Worm (Caenorhabditis elegans) whole organism, young adult: ENCODE data around the gene col-128.

ENCODE experiments used
- B0019.2 ChIP-seq: fragments of 200-800 bp; sonication (Bioruptor generic); conservative IDR thresholded peaks from 2 replicates; pipeline ENCODE4 v1.3.6; 2022; ENCODE audit warnings: missing genetic modification reagents, missing genetic modification characterization, missing compliant biosample characterization
- B0261.1 ChIP-seq: sonication (generic microtip); optimal IDR thresholded peaks from 2 replicates; lab custom pipeline; 2016; ENCODE audit warnings: mild to moderate bottlenecking, missing genetic modification characterization, moderate library complexity, missing compliant biosample characterization
- D2030.7 ChIP-seq: fragments of 200-800 bp; sonication (Bioruptor generic); IDR thresholded peaks from 2 replicates; pipeline ENCODE4 v1.3.6; 2022; ENCODE audit warnings: missing genetic modification reagents, missing genetic modification characterization, missing compliant biosample characterization
- F39B2.1 ChIP-seq: fragments of 200-800 bp; sonication (Bioruptor generic); IDR thresholded peaks from 2 replicates; pipeline ENCODE4 v1.3.6; 2022; ENCODE audit warnings: missing genetic modification reagents, missing genetic modification characterization, missing compliant biosample characterization
- F52B5.7 ChIP-seq: sonication (generic microtip); optimal IDR thresholded peaks from 2 replicates; lab custom pipeline; 2016; ENCODE audit warnings: mild to moderate bottlenecking, missing genetic modification characterization, missing compliant biosample characterization
- F55B11.4 ChIP-seq: sonication (generic microtip); optimal IDR thresholded peaks from 2 replicates; lab custom pipeline; 2016; ENCODE audit warnings: missing compliant biosample characterization, missing genetic modification characterization, borderline replicate concordance; ENCODE audit not compliant: insufficient read depth
- F57C9.4 ChIP-seq: sonication (generic microtip); optimal IDR thresholded peaks from 2 replicates; lab custom pipeline; 2017; ENCODE audit warnings: mild to moderate bottlenecking, missing genetic modification characterization, missing compliant biosample characterization
- K11D2.4 ChIP-seq: fragments of 200-800 bp; sonication (Bioruptor generic); IDR thresholded peaks from 2 replicates; pipeline ENCODE4 v1.3.6; 2022; ENCODE audit warnings: missing genetic modification reagents, missing genetic modification characterization, missing compliant biosample characterization
- K12H6.12 ChIP-seq: fragments of 200-800 bp; sonication (Bioruptor generic); optimal IDR thresholded peaks from 2 replicates; lab custom pipeline; 2018; ENCODE audit warnings: mild to moderate bottlenecking, missing genetic modification characterization, missing compliant biosample characterization
- T07F8.4 ChIP-seq: sonication (generic microtip); optimal IDR thresholded peaks from 2 replicates; lab custom pipeline; 2016; ENCODE audit warnings: mild to moderate bottlenecking, missing genetic modification characterization, moderate library complexity, missing compliant biosample characterization
- ZK185.1 ChIP-seq: sonication (generic microtip); optimal IDR thresholded peaks from 2 replicates; lab custom pipeline; 2016; ENCODE audit warnings: mild to moderate bottlenecking, missing genetic modification characterization, missing compliant biosample characterization; ENCODE audit not compliant: poor library complexity, severe bottlenecking
- akir-1 ChIP-seq: fragments of 200-800 bp; sonication (Bioruptor generic); optimal IDR thresholded peaks from 2 replicates; lab custom pipeline; 2018; ENCODE audit warnings: mild to moderate bottlenecking, missing genetic modification characterization, moderate library complexity, missing compliant biosample characterization
- ama-1 ChIP-seq, 3 experiments: fragments of 150-350 bp in 1 of 3; sonication (generic microtip) in 2 of 3; optimal IDR thresholded peaks; 2 replicates each; lab custom pipeline; 2014 to 2018; ENCODE audit warnings: missing biosample characterization in 2 of 3, missing genetic modification characterization in 2 of 3, missing genetic modification reagents in 2 of 3
- aptf-3 ChIP-seq: fragments of 200-800 bp; sonication (Bioruptor generic); IDR thresholded peaks from 2 replicates; pipeline ENCODE4 v1.3.6; 2022; ENCODE audit warnings: missing genetic modification characterization, missing compliant biosample characterization
- attf-3 ChIP-seq: fragments of 200-800 bp; sonication (Bioruptor generic); conservative IDR thresholded peaks from 2 replicates; pipeline ENCODE4 v1.3.6; 2022; ENCODE audit warnings: missing genetic modification reagents, missing genetic modification characterization, missing compliant biosample characterization
- bed-2 ChIP-seq: fragments of 200-800 bp; sonication (Bioruptor generic); IDR thresholded peaks from 2 replicates; pipeline ENCODE4 v1.3.6; 2022; ENCODE audit warnings: missing genetic modification reagents, missing genetic modification characterization, missing compliant biosample characterization
- cebp-2 ChIP-seq: fragments of 200-800 bp; sonication (Bioruptor generic); IDR thresholded peaks from 2 replicates; pipeline ENCODE4 v1.3.6; 2022; ENCODE audit warnings: missing genetic modification characterization, missing compliant biosample characterization
- ceh-91 ChIP-seq: fragments of 200-800 bp; sonication (Bioruptor generic); IDR thresholded peaks from 2 replicates; pipeline ENCODE4 v1.3.6; 2022; ENCODE audit warnings: missing genetic modification reagents, missing genetic modification characterization, missing compliant biosample characterization
- die-1 ChIP-seq: sonication (generic microtip); optimal IDR thresholded peaks from 2 replicates; lab custom pipeline; 2016; ENCODE audit warnings: missing genotype, mild to moderate bottlenecking, missing genetic modification characterization, missing compliant biosample characterization
- efl-1 ChIP-seq: fragments of 150-350 bp; optimal IDR thresholded peaks from 2 replicates; lab custom pipeline; 2014; ENCODE audit warnings: missing biosample characterization, missing genetic modification reagents, missing genetic modification characterization
- egl-18 ChIP-seq: fragments of 200-800 bp; sonication (Bioruptor generic); IDR thresholded peaks from 2 replicates; pipeline ENCODE4 v1.3.6; 2022; ENCODE audit warnings: missing genetic modification reagents, missing genetic modification characterization, missing compliant biosample characterization
- gei-17 ChIP-seq: fragments of 200-800 bp; sonication (Bioruptor generic); optimal IDR thresholded peaks from 2 replicates; lab custom pipeline; 2018; ENCODE audit warnings: mild to moderate bottlenecking, missing genetic modification characterization, missing compliant biosample characterization
- hmg-1.2 ChIP-seq: fragments of 200-800 bp; sonication (Bioruptor generic); IDR thresholded peaks from 2 replicates; pipeline ENCODE4 v1.3.6; 2022; ENCODE audit warnings: missing genetic modification reagents, missing genetic modification characterization, missing compliant biosample characterization
- hmg-20 ChIP-seq: fragments of 200-800 bp; sonication (Bioruptor generic); IDR thresholded peaks from 2 replicates; pipeline ENCODE4 v1.3.6; 2022; ENCODE audit warnings: missing genetic modification reagents, missing genetic modification characterization, missing compliant biosample characterization
- let-526 ChIP-seq: fragments of 200-800 bp; sonication (Bioruptor generic); IDR thresholded peaks from 2 replicates; pipeline ENCODE4 v1.3.6; 2022; ENCODE audit warnings: missing genetic modification reagents, missing genetic modification characterization, missing compliant biosample characterization
- lin-35 ChIP-seq, 3 experiments: fragments of 150-350 bp in 2 of 3; sonication (generic microtip) in 1 of 3; optimal IDR thresholded peaks; 2 replicates each; lab custom pipeline; 2014 to 2018; ENCODE audit warnings: missing biosample characterization in 3 of 3, missing genetic modification characterization in 3 of 3, missing genetic modification reagents in 3 of 3
- lin-54 ChIP-seq: fragments of 200-800 bp; sonication (Bioruptor generic); optimal IDR thresholded peaks from 2 replicates; lab custom pipeline; 2018; ENCODE audit warnings: mild to moderate bottlenecking, missing genetic modification characterization, missing compliant biosample characterization
- lir-1 ChIP-seq: fragments of 200-800 bp; sonication (Bioruptor generic); conservative IDR thresholded peaks from 2 replicates; pipeline ENCODE4 v1.3.6; 2022; ENCODE audit warnings: missing genetic modification reagents, missing genetic modification characterization, missing compliant biosample characterization
- madf-10 ChIP-seq: sonication (generic microtip); optimal IDR thresholded peaks from 2 replicates; lab custom pipeline; 2016; ENCODE audit warnings: mild to moderate bottlenecking, missing genetic modification characterization, missing compliant biosample characterization
- madf-3 ChIP-seq: fragments of 200-800 bp; sonication (Bioruptor generic); IDR thresholded peaks from 2 replicates; pipeline ENCODE4 v1.3.6; 2022; ENCODE audit warnings: missing genetic modification reagents, missing genetic modification characterization, missing compliant biosample characterization
- mcd-1 ChIP-seq: fragments of 200-800 bp; sonication (Bioruptor generic); IDR thresholded peaks from 2 replicates; pipeline ENCODE4 v1.3.6; 2022; ENCODE audit warnings: missing genetic modification reagents, missing genetic modification characterization, missing compliant biosample characterization
- mel-28 ChIP-seq: sonication (generic microtip); optimal IDR thresholded peaks from 2 replicates; lab custom pipeline; 2016; ENCODE audit warnings: borderline replicate concordance, mild to moderate bottlenecking, missing genetic modification characterization, missing compliant biosample characterization
- mes-4 ChIP-seq: sonication (generic microtip); optimal IDR thresholded peaks from 2 replicates; lab custom pipeline; 2016; ENCODE audit warnings: missing genotype, missing genetic modification characterization, missing compliant biosample characterization
- nfyb-1 ChIP-seq: fragments of 200-800 bp; sonication (Bioruptor generic); IDR thresholded peaks from 2 replicates; pipeline ENCODE4 v1.3.6; 2022; ENCODE audit warnings: missing genetic modification reagents, missing genetic modification characterization, missing compliant biosample characterization
- nhr-120 ChIP-seq: fragments of 200-800 bp; sonication (Bioruptor generic); IDR thresholded peaks from 2 replicates; pipeline ENCODE4 v1.3.6; 2022; ENCODE audit warnings: missing genetic modification characterization, missing compliant biosample characterization
- nhr-179 ChIP-seq: sonication (generic microtip); optimal IDR thresholded peaks from 2 replicates; lab custom pipeline; 2016; ENCODE audit warnings: mild to moderate bottlenecking, missing genetic modification characterization, missing compliant biosample characterization
- nhr-90 ChIP-seq: sonication (generic microtip); optimal IDR thresholded peaks from 2 replicates; lab custom pipeline; 2016; ENCODE audit warnings: missing genotype, mild to moderate bottlenecking, missing genetic modification characterization, missing compliant biosample characterization
- pbrm-1 ChIP-seq: fragments of 200-800 bp; sonication (Bioruptor generic); IDR thresholded peaks from 2 replicates; pipeline ENCODE4 v1.3.6; 2022; ENCODE audit warnings: missing genetic modification reagents, missing genetic modification characterization, missing compliant biosample characterization
- rec-8 ChIP-seq, 2 experiments: sonication (generic microtip); optimal IDR thresholded peaks; 2 replicates each; lab custom pipeline; 2016; ENCODE audit warnings: mild to moderate bottlenecking in 2 of 2, missing genetic modification characterization in 2 of 2, missing genetic modification reagents in 2 of 2, missing genotype in 2 of 2, missing biosample characterization in 1 of 2, missing compliant biosample characterization in 1 of 2, moderate library complexity in 1 of 2
- sdz-38 ChIP-seq: sonication (generic microtip); optimal IDR thresholded peaks from 2 replicates; lab custom pipeline; 2016; ENCODE audit warnings: missing genotype, missing genetic modification characterization, missing compliant biosample characterization
- snpc-4 ChIP-seq, 5 experiments: fragments of 150-350 bp in 1 of 5; sonication (generic microtip) in 4 of 5; optimal IDR thresholded peaks; 2 replicates each; lab custom pipeline; 2014 to 2018; ENCODE audit warnings: missing genetic modification characterization in 5 of 5, missing biosample characterization in 3 of 5, antibody characterized with exemption in 2 of 5, mild to moderate bottlenecking in 2 of 5, missing compliant biosample characterization in 2 of 5, missing genotype in 2 of 5, moderate library complexity in 2 of 5, missing genetic modification reagents in 1 of 5
- unc-130 ChIP-seq: sonication (generic microtip); optimal IDR thresholded peaks from 2 replicates; lab custom pipeline; 2016; ENCODE audit warnings: missing genetic modification reagents, missing genetic modification characterization, missing compliant biosample characterization
- ztf-22 ChIP-seq: fragments of 200-800 bp; sonication (Bioruptor generic); optimal IDR thresholded peaks from 2 replicates; lab custom pipeline; 2018; ENCODE audit warnings: mild to moderate bottlenecking, missing genetic modification characterization, moderate library complexity, missing compliant biosample characterization
- ztf-28 ChIP-seq: fragments of 200-800 bp; sonication (Bioruptor generic); IDR thresholded peaks from 2 replicates; pipeline ENCODE4 v1.3.6; 2022; ENCODE audit warnings: missing genetic modification reagents, missing genetic modification characterization, missing compliant biosample characterization

col-128 gene

DNA sequence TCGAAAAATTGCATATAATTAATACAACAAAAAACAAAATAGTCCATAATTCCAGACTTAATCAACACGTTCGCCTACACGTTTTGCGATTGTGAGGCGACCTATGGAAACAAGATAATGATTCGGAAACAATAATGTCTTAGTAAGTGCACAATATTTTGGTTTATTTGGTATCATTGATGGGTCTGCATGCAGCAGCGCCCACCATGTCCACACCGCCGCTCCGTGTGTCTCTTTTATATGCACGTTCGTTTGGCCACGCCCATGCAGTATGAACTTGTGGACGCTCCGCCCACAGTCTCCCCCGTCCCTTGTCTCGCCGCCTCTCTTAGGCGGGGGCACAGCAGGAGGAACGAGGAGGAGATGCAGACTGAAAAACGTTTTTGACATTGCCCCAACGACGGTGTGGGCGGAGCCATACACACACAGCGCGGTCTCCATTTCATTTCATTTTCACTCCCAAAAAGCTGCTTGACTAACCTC is 42.5 kb upstream of the col-128 start, which contains the start of gene mig-38 (continued):
- TF ChIP-seq sdz-38 = no peak
- TF ChIP-seq hmg-20 (GFP tag; lab: Robert Waterston, UW) = no peak
- TF ChIP-seq attf-3 (GFP tag; lab: Robert Waterston, UW) = no peak
- no peak for TF ChIP-seq lin-54 (GFP tag; lab: Kevin White, UChicago)
- no peak for TF ChIP-seq B0261.1 (tag; lab: Kevin White, UChicago)
- TF ChIP-seq egl-18 (GFP tag; lab: Robert Waterston, UW) = no peak
- no peak for TF ChIP-seq D2030.7 (GFP tag; lab: Robert Waterston, UW)
- peak; percentile 48; the same call in 1 of the 2 replicates for TF ChIP-seq mcd-1 (GFP tag; lab: Robert Waterston, UW)
- peak; percentile 3 for TF ChIP-seq akir-1 (GFP tag; lab: Kevin White, UChicago)
- no peak for TF ChIP-seq aptf-3 (GFP tag; lab: Robert Waterston, UW)
- TF ChIP-seq F39B2.1 (GFP tag; lab: Robert Waterston, UW) = no peak
- TF ChIP-seq gei-17 (GFP tag; lab: Kevin White, UChicago) = peak; percentile 32
- TF ChIP-seq nhr-179 (tag; lab: Kevin White, UChicago) = no peak
- TF ChIP-seq F57C9.4 (tag; lab: Kevin White, UChicago) = no peak
- no peak for TF ChIP-seq unc-130 (GFP tag; lab: Kevin White, UChicago)
- no peak for TF ChIP-seq let-526 (GFP tag; lab: Robert Waterston, UW)
- no peak for TF ChIP-seq rec-8 (tag; optimal IDR thresholded peaks at IDR 0.05; lab: Kevin White, UChicago)
- no peak; the same call in 1 of the 2 replicates for TF ChIP-seq nfyb-1 (GFP tag; lab: Robert Waterston, UW)
- no peak for TF ChIP-seq pbrm-1 (GFP tag; lab: Robert Waterston, UW)
- TF ChIP-seq hmg-1.2 (GFP tag; lab: Robert Waterston, UW) = peak; percentile 41; the same call in 1 of the 2 replicates
- TF ChIP-seq nhr-90 (tag; lab: Kevin White, UChicago) = no peak
- no peak for TF ChIP-seq snpc-4 (GFP tag; optimal IDR thresholded peaks at IDR 0.05; lab: Kevin White, UChicago)
- peak in 1 of 4 experiments; percentile 4 for TF ChIP-seq snpc-4 (tag; optimal IDR thresholded peaks at IDR 0.05; lab: Kevin White, UChicago)
- no peak for TF ChIP-seq efl-1 (GFP tag; lab: Kevin White, UChicago)
- no peak for TF ChIP-seq madf-3 (GFP tag; lab: Robert Waterston, UW)
- no peak for TF ChIP-seq F52B5.7 (tag; lab: Kevin White, UChicago)
- TF ChIP-seq K12H6.12 (tag; lab: Kevin White, UChicago) = peak; percentile 52
- TF ChIP-seq mes-4 (tag; lab: Kevin White, UChicago) = no peak
- no peak for TF ChIP-seq ztf-28 (GFP tag; lab: Robert Waterston, UW)
- TF ChIP-seq mel-28 (tag; lab: Kevin White, UChicago) = no peak

ce11 chrIV:11593415-11594190 is 41.8 kb upstream of the col-128 start, which contains the start of gene F40F11.3:
TSS of gene F40F11.3 (minus strand) at chrIV:11594003.
- TF ChIP-seq T07F8.4 (tag; lab: Kevin White, UChicago) (no peak), pbrm-1 (GFP tag; lab: Robert Waterston, UW) (peak; percentile 73), ZK185.1 (tag; lab: Kevin White, UChicago) (peak; percentile 79), die-1 (peak; percentile 54), K11D2.4 (GFP tag; lab: Robert Waterston, UW) (peak; percentile 61), lin-54 (GFP tag; lab: Kevin White, UChicago) (peak; percentile 65), bed-2 (GFP tag; lab: Robert Waterston, UW) (no peak), nhr-90 (tag; lab: Kevin White, UChicago) (peak; percentile 13), ztf-22 (GFP tag; lab: Kevin White, UChicago) (peak; percentile 34), lin-35 (GFP tag; optimal IDR thresholded peaks at IDR 0.05; lab: Kevin White, UChicago) (peak in 1 of 3 experiments; percentile 82), let-526 (GFP tag; lab: Robert Waterston, UW) (peak; percentile 77), madf-10 (tag; lab: Kevin White, UChicago) (peak; percentile 71), F55B11.4 (tag; lab: Kevin White, UChicago) (no peak), lir-1 (GFP tag; lab: Robert Waterston, UW) (no peak), mel-28 (tag; lab: Kevin White, UChicago) (no peak), cebp-2 (GFP tag; lab: Robert Waterston, UW) (0 out of 2 replicates have a peak, but pooled peaks have one; percentile 47), ceh-91 (GFP tag; lab: Robert Waterston, UW) (peak; percentile 10; the same call in 1 of the 2 replicates), nhr-120 (GFP tag; lab: Robert Waterston, UW) (no peak), B0019.2 (GFP tag; lab: Robert Waterston, UW) (no peak), ama-1 (optimal IDR thresholded peaks at IDR 0.05; lab: Kevin White, UChicago) (no peak), ama-1 (GFP tag; optimal IDR thresholded peaks at IDR 0.05; lab: Kevin White, UChicago) (no peak)
